Worm (Caenorhabditis elegans): ENCODE results near the gene pycr-1.

DNA sequence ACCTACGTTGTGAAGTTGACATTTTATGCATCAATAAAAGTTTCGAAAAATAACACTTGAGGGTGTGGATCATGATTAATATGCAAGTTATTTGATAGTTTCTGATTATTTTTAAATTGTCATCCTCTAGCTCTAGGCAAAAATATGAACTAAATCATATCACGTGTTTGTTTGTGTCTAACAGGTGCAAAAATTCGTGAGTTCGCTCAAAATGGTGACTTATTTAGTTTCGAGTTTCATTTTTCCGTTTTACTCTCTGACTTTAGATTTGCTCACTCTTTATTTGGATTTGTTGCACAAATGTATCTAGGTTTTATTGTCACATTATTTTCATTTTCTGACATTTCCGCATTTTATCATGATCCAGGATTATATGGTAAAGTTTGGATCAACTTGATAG lies 28.3 kb upstream of the pycr-1 start, which contains the start of gene lgc-16:
- TF ChIP-seq unc-62 (GFP tag; optimal IDR thresholded peaks at IDR 0.05) (no peak), nhr-23 (tag; optimal IDR thresholded peaks at IDR 0.05) (no peak), nhr-11 (tag; optimal IDR thresholded peaks at IDR 0.05) (no peak), ztf-1 (GFP tag; conservative IDR thresholded peaks at IDR 0.05) (no peak), nhr-12 (tag; optimal IDR thresholded peaks at IDR 0.05) (no peak), snpc-4 (tag; optimal IDR thresholded peaks at IDR 0.05) (no peak), C34F6.9 (tag; optimal IDR thresholded peaks at IDR 0.05) (no peak), R02D3.7 (tag; optimal IDR thresholded peaks at IDR 0.05) (no peak), unc-39 (tag; optimal IDR thresholded peaks at IDR 0.05) (no peak), elt-3 (tag; optimal IDR thresholded peaks at IDR 0.05) (no peak), aly-2 (tag; optimal IDR thresholded peaks at IDR 0.05) (no peak), lin-11 (tag; optimal IDR thresholded peaks at IDR 0.05) (no peak)
